Worm (Caenorhabditis elegans): ENCODE data around the gene nhr-201.

- TF ChIP-seq nhr-237 (tag; optimal IDR thresholded peaks at IDR 0.05) (no peak), unc-39 (tag; optimal IDR thresholded peaks at IDR 0.05) (no peak)
These were observed 30.7 kb upstream of the nhr-201 start, which contains the start of gene B0554.2 for ce11 chrV:433898-434297.
